Worm (Caenorhabditis elegans) whole organism, L3 larva: Measurements from ENCODE around the gene srx-93.

Experiments used
- pha-4 ChIP-seq: fragments of 150-350 bp; optimal IDR thresholded peaks from 2 replicates; lab custom pipeline; 2014; ENCODE audit warnings: missing biosample characterization, missing genetic modification reagents, missing genetic modification characterization
- pqm-1 ChIP-seq: fragments of 150-350 bp; optimal IDR thresholded peaks from 2 replicates; lab custom pipeline; 2017; ENCODE audit warnings: missing biosample characterization, missing genetic modification characterization, inconsistent platforms

DNA sequence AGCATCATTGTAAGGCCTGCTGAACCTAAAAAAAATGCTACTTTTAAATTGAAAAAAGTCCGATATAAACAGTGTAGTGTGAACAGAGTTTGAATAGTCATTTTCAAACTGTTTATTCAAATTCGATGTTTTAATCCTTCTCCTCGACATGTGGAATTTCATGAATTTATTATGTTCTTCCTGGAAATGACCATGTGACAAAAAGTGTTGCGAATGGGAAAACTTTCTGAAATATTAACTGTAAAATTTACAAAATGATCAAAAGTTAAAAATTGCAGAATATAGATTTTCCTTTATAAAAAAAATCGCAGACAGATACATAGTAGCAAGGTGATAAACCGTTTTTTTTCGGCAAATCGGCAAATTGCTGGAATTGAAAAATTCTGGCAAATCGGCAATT, 15.2 kb downstream of the srx-93 start, which contains the start of gene T22F3.8:
- TF ChIP-seq pha-4 (tag; lab: Kevin White, UChicago) (no peak), pqm-1 (tag; lab: Kevin White, UChicago) (no peak)
